Fruit fly (Drosophila melanogaster) whole organism, embryonic: ENCODE results near the gene CG33095.
A peak's percentile ranks its signal among the peaks of the same experiment; 100 is the strongest.

Source experiments
- Abd-B ChIP-seq: fragments of 200-800 bp; sonication (Bioruptor generic); optimal IDR thresholded peaks from 2 replicates; lab custom pipeline; 2018; ENCODE audit warnings: missing biosample characterization, mild to moderate bottlenecking, missing genetic modification characterization, moderate library complexity
- Antp ChIP-seq: fragments of 200-800 bp; sonication (Bioruptor generic); optimal IDR thresholded peaks from 3 replicates; lab custom pipeline; 2016; ENCODE audit warnings: missing biosample characterization, missing genetic modification characterization
- Atf6 ChIP-seq: fragments of 200-800 bp; sonication (Bioruptor generic); IDR thresholded peaks from 2 replicates; pipeline ENCODE4 v1.3.6; 2022; ENCODE audit warnings: missing biosample characterization, missing genetic modification characterization
- B-H1 ChIP-seq: fragments of 200-800 bp; sonication (Bioruptor generic); IDR thresholded peaks from 3 replicates; pipeline ENCODE4 v1.3.6; 2022; ENCODE audit warnings: missing biosample characterization, missing genetic modification characterization
- CG10366 ChIP-seq: fragments of 200-800 bp; sonication (Bioruptor generic); IDR thresholded peaks from 2 replicates; pipeline ENCODE4 v1.3.6; 2022; ENCODE audit warnings: missing biosample characterization, missing genetic modification characterization
- CG12236 ChIP-seq: fragments of 200-800 bp; sonication (Bioruptor generic); optimal IDR thresholded peaks from 2 replicates; lab custom pipeline; 2016; ENCODE audit warnings: missing biosample characterization, missing genetic modification characterization
- CG12299 ChIP-seq: fragments of 200-800 bp; sonication (Bioruptor generic); optimal IDR thresholded peaks from 2 replicates; lab custom pipeline; 2018; ENCODE audit warnings: missing biosample characterization, mild to moderate bottlenecking, missing genetic modification characterization
- CG1233 ChIP-seq: fragments of 200-800 bp; sonication (Bioruptor generic); optimal IDR thresholded peaks from 4 replicates; lab custom pipeline; 2018; ENCODE audit warnings: missing biosample characterization, mild to moderate bottlenecking, missing genetic modification characterization
- CG13287 ChIP-seq: fragments of 200-800 bp; sonication (Bioruptor generic); IDR thresholded peaks from 2 replicates; pipeline ENCODE4 v1.3.6; 2022; ENCODE audit warnings: missing biosample characterization, missing genetic modification characterization; ENCODE audit not compliant: partially characterized antibody
- CG13296 ChIP-seq: fragments of 200-800 bp; sonication (Bioruptor generic); optimal IDR thresholded peaks from 3 replicates; lab custom pipeline; 2018; ENCODE audit warnings: missing biosample characterization, mild to moderate bottlenecking, missing genetic modification characterization
- CG14965 ChIP-seq: fragments of 200-800 bp; sonication (Bioruptor generic); optimal IDR thresholded peaks from 2 replicates; lab custom pipeline; 2016; ENCODE audit warnings: missing biosample characterization, missing genetic modification characterization, borderline replicate concordance
- CG15601 ChIP-seq: fragments of 200-800 bp; sonication (Bioruptor generic); optimal IDR thresholded peaks from 3 replicates; lab custom pipeline; 2019; ENCODE audit warnings: missing biosample characterization, mild to moderate bottlenecking, missing genetic modification characterization, moderate library complexity
- CG17359 ChIP-seq: fragments of 200-800 bp; sonication (Bioruptor generic); optimal IDR thresholded peaks from 3 replicates; lab custom pipeline; 2018; ENCODE audit warnings: missing biosample characterization, mild to moderate bottlenecking, missing genetic modification characterization, moderate library complexity
- CG17912 ChIP-seq: fragments of 200-800 bp; sonication (Bioruptor generic); optimal IDR thresholded peaks from 2 replicates; lab custom pipeline; 2018; ENCODE audit warnings: missing biosample characterization, mild to moderate bottlenecking, missing genetic modification characterization
- CG18764 ChIP-seq: fragments of 200-800 bp; sonication (Bioruptor generic); optimal IDR thresholded peaks from 3 replicates; lab custom pipeline; 2016; ENCODE audit warnings: missing biosample characterization, missing genetic modification characterization
- CG2120 ChIP-seq: fragments of 200-800 bp; sonication (Bioruptor generic); optimal IDR thresholded peaks from 3 replicates; lab custom pipeline; 2016; ENCODE audit warnings: missing biosample characterization, missing genetic modification characterization
- CG3065 ChIP-seq: fragments of 200-800 bp; sonication (Bioruptor generic); optimal IDR thresholded peaks from 2 replicates; lab custom pipeline; 2016; ENCODE audit warnings: missing biosample characterization, missing genetic modification characterization
- CG3163 ChIP-seq: fragments of 200-800 bp; sonication (Bioruptor generic); optimal IDR thresholded peaks from 3 replicates; lab custom pipeline; 2016; ENCODE audit warnings: missing biosample characterization, missing genetic modification characterization
- CG33213 ChIP-seq: fragments of 200-800 bp; sonication (Bioruptor generic); optimal IDR thresholded peaks from 3 replicates; lab custom pipeline; 2016; ENCODE audit warnings: missing biosample characterization, missing genetic modification characterization
- CG3847 ChIP-seq: fragments of 200-800 bp; sonication (Bioruptor generic); IDR thresholded peaks from 2 replicates; pipeline ENCODE4 v1.3.6; 2022; ENCODE audit warnings: missing biosample characterization, missing genetic modification characterization
- CG6683 ChIP-seq: fragments of 200-800 bp; sonication (Bioruptor generic); optimal IDR thresholded peaks from 2 replicates; lab custom pipeline; 2017; ENCODE audit warnings: missing biosample characterization, mild to moderate bottlenecking, missing genetic modification characterization, missing genetic modification reagents
- CG8765 ChIP-seq: fragments of 200-800 bp; sonication (Bioruptor generic); IDR thresholded peaks from 2 replicates; pipeline ENCODE4 v1.3.6; 2022; ENCODE audit warnings: missing biosample characterization, missing genetic modification characterization
- CG8944 ChIP-seq: fragments of 200-800 bp; sonication (Bioruptor generic); optimal IDR thresholded peaks from 3 replicates; lab custom pipeline; 2016; ENCODE audit warnings: missing biosample characterization, missing genetic modification characterization
- Deaf1 ChIP-seq: fragments of 200-800 bp; optimal IDR thresholded peaks from 3 replicates; lab custom pipeline; 2019; ENCODE audit warnings: missing biosample characterization, mild to moderate bottlenecking, missing genetic modification characterization, moderate library complexity
- Dek ChIP-seq: fragments of 200-800 bp; sonication (Bioruptor generic); optimal IDR thresholded peaks from 3 replicates; lab custom pipeline; 2019; ENCODE audit warnings: missing biosample characterization, mild to moderate bottlenecking, missing genetic modification characterization, moderate library complexity
- Ets97D ChIP-seq: fragments of 200-800 bp; sonication (Bioruptor generic); optimal IDR thresholded peaks from 3 replicates; lab custom pipeline; 2016; ENCODE audit warnings: missing biosample characterization, missing genetic modification characterization
- GATAe ChIP-seq: fragments of 200-800 bp; sonication (Bioruptor generic); conservative IDR thresholded peaks from 2 replicates; pipeline ENCODE4 v1.3.6; 2022; ENCODE audit warnings: missing biosample characterization, missing genetic modification characterization
- HLH3B ChIP-seq: fragments of 200-800 bp; sonication (Bioruptor generic); IDR thresholded peaks from 2 replicates; pipeline ENCODE4 v1.3.6; 2022; ENCODE audit warnings: missing biosample characterization, missing genetic modification characterization
- HLH4C ChIP-seq: fragments of 200-800 bp; sonication (Bioruptor generic); IDR thresholded peaks from 3 replicates; pipeline ENCODE4 v1.3.6; 2022; ENCODE audit warnings: missing biosample characterization, missing genetic modification characterization; ENCODE audit not compliant: partially characterized antibody
- Lpt ChIP-seq: fragments of >200 bp; optimal IDR thresholded peaks from 2 replicates; lab custom pipeline; 2018; ENCODE audit warnings: missing biosample characterization, missing genetic modification characterization
- Oaz ChIP-seq: fragments of 200-800 bp; sonication (Bioruptor generic); IDR thresholded peaks from 2 replicates; pipeline ENCODE4 v1.3.6; 2022; ENCODE audit warnings: missing biosample characterization, missing genetic modification characterization
- Stat92E ChIP-seq, 3 experiments: fragments of >200 bp in 2 of 3; fragments of 200-800 bp in 1 of 3; sonication (Bioruptor generic) in 1 of 3; optimal IDR thresholded peaks; 2 replicates each; lab custom pipeline; 2017 to 2019; ENCODE audit warnings: missing biosample characterization in 3 of 3, missing genetic modification characterization in 3 of 3, mild to moderate bottlenecking in 1 of 3, moderate library complexity in 1 of 3
- bigmax ChIP-seq: fragments of 200-800 bp; sonication (Bioruptor generic); optimal IDR thresholded peaks from 2 replicates; lab custom pipeline; 2018; ENCODE audit warnings: missing biosample characterization, mild to moderate bottlenecking, missing genetic modification characterization
- caup ChIP-seq: fragments of 200-800 bp; sonication (Bioruptor generic); optimal IDR thresholded peaks from 3 replicates; lab custom pipeline; 2017; ENCODE audit warnings: missing biosample characterization, mild to moderate bottlenecking, missing genetic modification characterization, moderate library complexity; ENCODE audit not compliant: severe bottlenecking
- cg ChIP-seq: fragments of 200-800 bp; sonication (Bioruptor generic); optimal IDR thresholded peaks from 3 replicates; lab custom pipeline; 2019; ENCODE audit warnings: missing biosample characterization, mild to moderate bottlenecking, missing genetic modification characterization, moderate library complexity
- cwo ChIP-seq: fragments of 200-800 bp; sonication (Bioruptor generic); optimal IDR thresholded peaks from 3 replicates; lab custom pipeline; 2017; ENCODE audit warnings: missing biosample characterization, missing genetic modification characterization, mild to moderate bottlenecking, moderate library complexity, missing genetic modification reagents
- da ChIP-seq: fragments of 200-800 bp; sonication (Bioruptor generic); optimal IDR thresholded peaks from 2 replicates; lab custom pipeline; 2016; ENCODE audit warnings: missing biosample characterization, missing genetic modification characterization
- emc ChIP-seq: fragments of 200-800 bp; sonication (Bioruptor generic); optimal IDR thresholded peaks from 2 replicates; lab custom pipeline; 2016; ENCODE audit warnings: missing biosample characterization, missing genetic modification characterization
- fd96Cb ChIP-seq: fragments of 200-800 bp; sonication (Bioruptor generic); optimal IDR thresholded peaks from 2 replicates; lab custom pipeline; 2018; ENCODE audit warnings: missing biosample characterization, mild to moderate bottlenecking, missing genetic modification characterization, moderate library complexity
- gce ChIP-seq: fragments of 200-800 bp; sonication (Bioruptor generic); IDR thresholded peaks from 3 replicates; pipeline ENCODE4 v1.3.6; 2022; ENCODE audit warnings: missing biosample characterization, missing genetic modification characterization
- gro ChIP-seq: fragments of 200-800 bp; sonication (Bioruptor generic); optimal IDR thresholded peaks from 2 replicates; lab custom pipeline; 2016; ENCODE audit warnings: missing biosample characterization, missing genetic modification characterization
- kay ChIP-seq: fragments of 200-800 bp; sonication (Bioruptor generic); optimal IDR thresholded peaks from 2 replicates; lab custom pipeline; 2016; ENCODE audit warnings: missing biosample characterization, missing genetic modification characterization
- ken ChIP-seq: fragments of 200-800 bp; sonication (Bioruptor generic); IDR thresholded peaks from 3 replicates; pipeline ENCODE4 v1.3.6; 2022; ENCODE audit warnings: missing biosample characterization, missing genetic modification characterization
- org-1 ChIP-seq: fragments of 200-800 bp; sonication (Bioruptor generic); optimal IDR thresholded peaks from 2 replicates; lab custom pipeline; 2017; ENCODE audit warnings: missing biosample characterization, missing genetic modification characterization
- repo ChIP-seq: fragments of 200-800 bp; sonication (Bioruptor generic); optimal IDR thresholded peaks from 2 replicates; lab custom pipeline; 2016; ENCODE audit warnings: missing biosample characterization, missing genetic modification characterization
- salm ChIP-seq: fragments of 200-800 bp; sonication (Bioruptor generic); optimal IDR thresholded peaks from 2 replicates; lab custom pipeline; 2018; ENCODE audit warnings: missing biosample characterization, mild to moderate bottlenecking, missing genetic modification characterization
- sd ChIP-seq: fragments of 200-800 bp; sonication (Bioruptor generic); optimal IDR thresholded peaks from 3 replicates; lab custom pipeline; 2018; ENCODE audit warnings: missing biosample characterization, mild to moderate bottlenecking, missing genetic modification characterization, moderate library complexity
- sna ChIP-seq: fragments of 200-800 bp; sonication (Bioruptor generic); IDR thresholded peaks from 2 replicates; pipeline ENCODE4 v1.3.6; 2022; ENCODE audit warnings: missing biosample characterization, missing genetic modification characterization; ENCODE audit not compliant: partially characterized antibody
- sug ChIP-seq: fragments of 200-800 bp; optimal IDR thresholded peaks from 2 replicates; lab custom pipeline; 2019; ENCODE audit warnings: missing biosample characterization, mild to moderate bottlenecking, missing genetic modification characterization, moderate library complexity
- tna ChIP-seq: fragments of 200-800 bp; sonication (Bioruptor generic); IDR thresholded peaks from 2 replicates; pipeline ENCODE4 v1.3.6; 2022; ENCODE audit warnings: missing biosample characterization, missing genetic modification characterization; ENCODE audit not compliant: partially characterized antibody

Gene CG33095

dm6 chr3R:25069569-25069968 lies 27.9 kb upstream of the CG33095 start, which contains the start of the genes Stt3B and CG11839 (continued):
- TF ChIP-seq CG15601 (peak; percentile 72), Oaz (0 out of 2 replicates have a peak, but pooled peaks have one; percentile 55), CG14965 (GFP tag; lab: Kevin White, UChicago) (no peak), Lpt (GFP tag; lab: Kevin White, UChicago) (no peak), B-H1 (GFP tag; lab: Robert Waterston, UW) (peak; percentile 24; the same call in 1 of the 3 replicates), sug (tag; lab: Kevin White, UChicago) (peak; percentile 81), CG12299 (tag; lab: Kevin White, UChicago) (peak; percentile 42), GATAe (GFP tag; lab: Robert Waterston, UW) (no peak), CG8944 (GFP tag; lab: Kevin White, UChicago) (peak; percentile 71), Deaf1 (tag; lab: Kevin White, UChicago) (no peak), gro (GFP tag; lab: Kevin White, UChicago) (peak; percentile 79), Antp (GFP tag; lab: Kevin White, UChicago) (peak; percentile 76), HLH4C (peak; percentile 83), sna (GFP tag; lab: Robert Waterston, UW) (peak; percentile 93), CG10366 (no peak), cg (GFP tag; lab: Kevin White, UChicago) (no peak), bigmax (GFP tag; lab: Kevin White, UChicago) (no peak), CG2120 (peak; percentile 91), Atf6 (peak; percentile 62; the same call in 1 of the 2 replicates), CG3065 (GFP tag; lab: Kevin White, UChicago) (no peak), org-1 (GFP tag; lab: Kevin White, UChicago) (no peak), fd96Cb (peak; percentile 24), CG18764 (GFP tag; lab: Kevin White, UChicago) (peak; percentile 60), CG17912 (peak; percentile 1), CG12236 (GFP tag; lab: Kevin White, UChicago) (peak; percentile 46), ken (GFP tag; lab: Robert Waterston, UW) (peak; percentile 58; the same call in 2 of the 3 replicates), CG3847 (GFP tag; lab: Robert Waterston, UW) (peak; percentile 91), da (GFP tag; lab: Kevin White, UChicago) (peak; percentile 18), CG3163 (peak; percentile 68), repo (peak; percentile 49), Abd-B (GFP tag; lab: Kevin White, UChicago) (no peak), CG13296 (GFP tag; lab: Kevin White, UChicago) (peak; percentile 69), Stat92E (GFP tag; optimal IDR thresholded peaks at IDR 0.05; lab: Kevin White, UChicago) (peak in 1 of 3 experiments; percentile 33), CG1233 (peak; percentile 21), kay (GFP tag; lab: Kevin White, UChicago) (peak; percentile 48), gce (GFP tag; lab: Robert Waterston, UW) (no peak), Ets97D (peak; percentile 90), tna (GFP tag; lab: Robert Waterston, UW) (peak; percentile 76; the same call in 1 of the 2 replicates), caup (no peak), CG17359 (tag; lab: Kevin White, UChicago) (no peak), CG6683 (GFP tag; lab: Kevin White, UChicago) (no peak), sd (tag; lab: Kevin White, UChicago) (no peak), CG33213 (GFP tag; lab: Kevin White, UChicago) (peak; percentile 69), HLH3B (GFP tag; lab: Robert Waterston, UW) (peak; percentile 56; the same call in 1 of the 2 replicates), CG8765 (GFP tag; lab: Robert Waterston, UW) (no peak), salm (peak; percentile 3), emc (GFP tag; lab: Kevin White, UChicago) (peak; percentile 35), cwo (no peak), Dek (tag; lab: Kevin White, UChicago) (no peak), CG13287 (GFP tag; lab: Robert Waterston, UW) (peak; percentile 96)
